Fruit fly (Drosophila melanogaster) whole organism, wandering third instar larva: ENCODE data around the gene Vps52.

Experiments
- Abd-B ChIP-seq: fragments of >200 bp; optimal IDR thresholded peaks from 2 replicates; lab custom pipeline; 2017; ENCODE audit warnings: missing biosample characterization, missing genetic modification characterization
- CG32264 ChIP-seq: fragments of 200-800 bp; sonication (Bioruptor generic); optimal IDR thresholded peaks from 2 replicates; lab custom pipeline; 2016; ENCODE audit warnings: missing biosample characterization, missing genetic modification characterization
- Dfd ChIP-seq: fragments of >200 bp; optimal IDR thresholded peaks from 2 replicates; lab custom pipeline; 2017; ENCODE audit warnings: missing biosample characterization, missing genetic modification characterization
- Hr83 ChIP-seq: fragments of 200-300 bp; sonication (Bioruptor generic); optimal IDR thresholded peaks from 2 replicates; lab custom pipeline; 2016; ENCODE audit warnings: missing biosample characterization, mild to moderate bottlenecking, missing genetic modification characterization, moderate library complexity; ENCODE audit not compliant: poor library complexity, severe bottlenecking
- Myc ChIP-seq: fragments of >200 bp; optimal IDR thresholded peaks from 2 replicates; lab custom pipeline; 2017
- Sp1 ChIP-seq: fragments of 200-800 bp; sonication (Bioruptor generic); optimal IDR thresholded peaks from 3 replicates; lab custom pipeline; 2019; ENCODE audit warnings: missing biosample characterization, mild to moderate bottlenecking, missing genetic modification characterization, moderate library complexity
- psq ChIP-seq: fragments of 200-800 bp; sonication (Bioruptor generic); optimal IDR thresholded peaks from 3 replicates; lab custom pipeline; 2017; ENCODE audit warnings: missing biosample characterization, mild to moderate bottlenecking, missing genetic modification characterization, moderate library complexity
- sv ChIP-seq: fragments of 200-800 bp; sonication (Bioruptor generic); optimal IDR thresholded peaks from 3 replicates; lab custom pipeline; 2016; ENCODE audit warnings: missing biosample characterization, missing genetic modification characterization

DNA sequence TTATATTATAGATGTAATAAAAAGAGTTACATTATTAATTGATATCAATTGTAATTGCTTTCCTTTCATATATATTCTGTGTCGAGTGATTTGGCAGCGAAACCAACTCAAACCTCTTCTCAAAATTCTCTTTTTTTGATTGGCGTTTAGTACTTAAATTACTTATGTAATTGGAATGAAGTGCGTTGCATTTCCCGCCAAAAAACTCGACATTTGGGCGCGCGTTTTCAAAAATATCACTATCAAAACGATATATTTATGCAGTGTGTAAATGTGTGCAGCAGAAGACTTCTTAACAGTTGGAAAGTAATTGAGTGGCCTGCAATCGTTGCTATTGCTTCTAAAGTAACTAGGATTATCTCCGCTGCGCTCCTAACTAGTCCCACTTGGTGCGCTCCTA is 13.4 kb upstream of the Vps52 start:
- TF ChIP-seq Abd-B (GFP tag; lab: Kevin White, UChicago) (no peak), Sp1 (GFP tag; lab: Kevin White, UChicago) (no peak), Myc (lab: Kevin White, UChicago) (no peak), psq (GFP tag; lab: Kevin White, UChicago) (no peak), sv (GFP tag; lab: Kevin White, UChicago) (no peak), Hr83 (GFP tag; lab: Kevin White, UChicago) (no peak), CG32264 (no peak), Dfd (GFP tag; lab: Kevin White, UChicago) (no peak)
